Worm (Caenorhabditis elegans) whole organism, L3 larva: ENCODE data around the gene flap-1.

Source experiments
- R02D3.7 ChIP-seq: fragments of 150-350 bp; optimal IDR thresholded peaks from 2 replicates; lab custom pipeline; 2014; ENCODE audit warnings: missing biosample characterization, missing genetic modification characterization
- aly-2 ChIP-seq: fragments of 150-350 bp; optimal IDR thresholded peaks from 2 replicates; lab custom pipeline; 2014; ENCODE audit warnings: missing biosample characterization, missing genetic modification characterization
- ama-1 ChIP-seq: fragments of 150-350 bp; optimal IDR thresholded peaks from 2 replicates; lab custom pipeline; 2018
- ceh-82 ChIP-seq: fragments of 150-350 bp; optimal IDR thresholded peaks from 2 replicates; lab custom pipeline; 2014; ENCODE audit warnings: missing biosample characterization, missing genetic modification characterization
- ceh-9 ChIP-seq: sonication (generic microtip); optimal IDR thresholded peaks from 2 replicates; lab custom pipeline; 2018; ENCODE audit warnings: missing biosample characterization, missing genetic modification characterization
- daf-12 ChIP-seq: fragments of 150-350 bp; optimal IDR thresholded peaks from 2 replicates; lab custom pipeline; 2014; ENCODE audit warnings: missing biosample characterization, missing genetic modification reagents, missing genetic modification characterization
- egl-5 ChIP-seq: fragments of 150-350 bp; optimal IDR thresholded peaks from 2 replicates; lab custom pipeline; 2017; ENCODE audit warnings: missing biosample characterization, missing genetic modification reagents, missing genetic modification characterization, inconsistent platforms
- elt-2 ChIP-seq: sonication (generic microtip); optimal IDR thresholded peaks from 2 replicates; lab custom pipeline; 2016; ENCODE audit warnings: missing genetic modification reagents, mild to moderate bottlenecking, missing genetic modification characterization, missing compliant biosample characterization
- elt-3 ChIP-seq, 3 experiments: fragments of 150-350 bp in 1 of 3; sonication (generic microtip) in 2 of 3; optimal IDR thresholded peaks; 2 replicates in 2 of 3; 4 replicates in 1 of 3; lab custom pipeline; 2014 to 2017; ENCODE audit warnings: missing biosample characterization in 3 of 3, missing genetic modification characterization in 3 of 3
- eor-1 ChIP-seq, 2 experiments: fragments of 150-350 bp; optimal IDR thresholded peaks; 2 replicates each; lab custom pipeline; 2014 to 2018; ENCODE audit warnings: missing biosample characterization in 2 of 2, missing genetic modification characterization in 2 of 2
- fos-1 ChIP-seq: fragments of 150-350 bp; optimal IDR thresholded peaks from 2 replicates; lab custom pipeline; 2014; ENCODE audit warnings: missing biosample characterization, missing genetic modification characterization
- hmg-11 ChIP-seq: sonication (generic microtip); optimal IDR thresholded peaks from 2 replicates; lab custom pipeline; 2016; ENCODE audit warnings: missing genetic modification characterization, missing compliant biosample characterization
- jun-1 ChIP-seq: fragments of 150-350 bp; optimal IDR thresholded peaks from 2 replicates; lab custom pipeline; 2014; ENCODE audit warnings: missing biosample characterization, missing genetic modification reagents, missing genetic modification characterization
- lin-15B ChIP-seq: fragments of 150-350 bp; optimal IDR thresholded peaks from 2 replicates; lab custom pipeline; 2014; ENCODE audit warnings: missing biosample characterization, missing genetic modification characterization
- lin-39 ChIP-seq: fragments of 150-350 bp; optimal IDR thresholded peaks from 2 replicates; lab custom pipeline; 2018; ENCODE audit warnings: missing biosample characterization, missing genetic modification reagents, missing genetic modification characterization
- mdl-1 ChIP-seq: fragments of 150-350 bp; optimal IDR thresholded peaks from 2 replicates; lab custom pipeline; 2014; ENCODE audit warnings: missing biosample characterization, missing genetic modification characterization
- mml-1 ChIP-seq: fragments of 150-350 bp; sonication (generic microtip); optimal IDR thresholded peaks from 3 replicates; lab custom pipeline; 2014; ENCODE audit warnings: missing biosample characterization, missing genetic modification characterization
- nfya-1 ChIP-seq: sonication (generic microtip); optimal IDR thresholded peaks from 2 replicates; lab custom pipeline; 2017; ENCODE audit warnings: missing genetic modification characterization, mild to moderate bottlenecking, missing compliant biosample characterization, antibody characterized with exemption, moderate library complexity; ENCODE audit not compliant: insufficient read depth
- nhr-12 ChIP-seq: fragments of 150-350 bp; optimal IDR thresholded peaks from 2 replicates; lab custom pipeline; 2014; ENCODE audit warnings: missing biosample characterization, missing genetic modification characterization
- nhr-23 ChIP-seq: fragments of 150-350 bp; optimal IDR thresholded peaks from 2 replicates; lab custom pipeline; 2014; ENCODE audit warnings: missing biosample characterization, missing genetic modification reagents, missing genetic modification characterization
- nhr-237 ChIP-seq: fragments of 150-350 bp; optimal IDR thresholded peaks from 2 replicates; lab custom pipeline; 2014; ENCODE audit warnings: missing biosample characterization, missing genetic modification characterization
- nhr-25 ChIP-seq: sonication (generic microtip); optimal IDR thresholded peaks from 2 replicates; lab custom pipeline; 2017; ENCODE audit warnings: missing biosample characterization, missing genetic modification characterization
- nhr-28 ChIP-seq: fragments of 150-350 bp; optimal IDR thresholded peaks from 2 replicates; lab custom pipeline; 2014; ENCODE audit warnings: missing biosample characterization, missing genetic modification characterization
- nhr-43 ChIP-seq: sonication (generic microtip); optimal IDR thresholded peaks from 2 replicates; lab custom pipeline; 2016; ENCODE audit warnings: mild to moderate bottlenecking, missing genetic modification characterization, missing compliant biosample characterization; ENCODE audit not compliant: poor library complexity, severe bottlenecking
- nhr-67 ChIP-seq: fragments of 150-350 bp; optimal IDR thresholded peaks from 2 replicates; lab custom pipeline; 2014; ENCODE audit warnings: missing biosample characterization, missing genetic modification characterization
- nhr-76 ChIP-seq: fragments of 150-350 bp; sonication (generic microtip); optimal IDR thresholded peaks from 5 replicates; lab custom pipeline; 2014; ENCODE audit warnings: missing biosample characterization, missing genetic modification characterization
- nhr-77 ChIP-seq: fragments of 150-350 bp; optimal IDR thresholded peaks from 2 replicates; lab custom pipeline; 2014; ENCODE audit warnings: missing biosample characterization, missing genetic modification characterization
- pha-4 ChIP-seq: fragments of 150-350 bp; optimal IDR thresholded peaks from 2 replicates; lab custom pipeline; 2014; ENCODE audit warnings: missing biosample characterization, missing genetic modification reagents, missing genetic modification characterization
- pqm-1 ChIP-seq: fragments of 150-350 bp; optimal IDR thresholded peaks from 2 replicates; lab custom pipeline; 2017; ENCODE audit warnings: missing biosample characterization, missing genetic modification characterization, inconsistent platforms
- sea-2 ChIP-seq: fragments of 150-350 bp; sonication (generic microtip); optimal IDR thresholded peaks from 4 replicates; lab custom pipeline; 2014; ENCODE audit warnings: missing biosample characterization, missing genetic modification reagents, missing genetic modification characterization
- skn-1 ChIP-seq: fragments of 150-350 bp; optimal IDR thresholded peaks from 2 replicates; lab custom pipeline; 2014; ENCODE audit warnings: missing biosample characterization, missing genetic modification characterization
- snpc-4 ChIP-seq: fragments of 150-350 bp; optimal IDR thresholded peaks from 2 replicates; lab custom pipeline; 2014; ENCODE audit warnings: missing biosample characterization, missing genetic modification characterization
- unc-62 ChIP-seq: fragments of 150-350 bp; sonication (generic microtip); optimal IDR thresholded peaks from 4 replicates; lab custom pipeline; 2014; ENCODE audit warnings: missing biosample characterization, missing genetic modification reagents, missing genetic modification characterization
- zag-1 ChIP-seq: fragments of 150-350 bp; optimal IDR thresholded peaks from 2 replicates; lab custom pipeline; 2014; ENCODE audit warnings: missing biosample characterization, missing genetic modification characterization

flap-1 gene

ce11 chrIII:6968655-6969054 lies 40.0 kb upstream of the flap-1 start:
- TF ChIP-seq nhr-12 (tag; lab: Kevin White, UChicago) (no peak), nhr-67 (tag; lab: Kevin White, UChicago) (no peak), jun-1 (tag; lab: Kevin White, UChicago) (no peak), nhr-43 (no peak), nfya-1 (tag; lab: Kevin White, UChicago) (no peak)

- TF ChIP-seq nhr-77 (tag; lab: Kevin White, UChicago) (no peak), nhr-237 (tag; lab: Kevin White, UChicago) (no peak), nhr-67 (tag; lab: Kevin White, UChicago) (no peak), nhr-76 (tag; lab: Kevin White, UChicago) (no peak), nhr-12 (tag; lab: Kevin White, UChicago) (no peak), skn-1 (tag; lab: Kevin White, UChicago) (peak; percentile 52), fos-1 (tag; lab: Kevin White, UChicago) (no peak), pha-4 (peak; percentile 78), unc-62 (GFP tag; lab: Kevin White, UChicago) (no peak), ceh-9 (no peak), ceh-82 (tag; lab: Kevin White, UChicago) (no peak), nhr-28 (tag; lab: Kevin White, UChicago) (no peak), snpc-4 (no peak), nhr-25 (no peak), lin-39 (tag; lab: Kevin White, UChicago) (no peak), pqm-1 (tag; lab: Kevin White, UChicago) (no peak), mml-1 (no peak), elt-3 (tag; optimal IDR thresholded peaks at IDR 0.05; lab: Kevin White, UChicago) (no peak), aly-2 (tag; lab: Kevin White, UChicago) (no peak), sea-2 (GFP tag; lab: Kevin White, UChicago) (no peak), R02D3.7 (tag; lab: Kevin White, UChicago) (peak; percentile 90), daf-12 (tag; lab: Kevin White, UChicago) (no peak), nfya-1 (tag; lab: Kevin White, UChicago) (peak; percentile 55), mdl-1 (no peak), hmg-11 (tag; lab: Kevin White, UChicago) (peak; percentile 11), nhr-23 (peak; percentile 12), lin-15B (peak; percentile 49)
Observed at ce11 chrIII:6968080-6968639, 39.5 kb upstream of the flap-1 start, which contains the start of gene panl-2. panl-2 (minus strand) TSS chrIII:6968130.

- TF ChIP-seq egl-5 (peak; percentile 55), pqm-1 (tag; lab: Kevin White, UChicago) (peak; percentile 13), elt-2 (tag; lab: Kevin White, UChicago) (peak; percentile 59), nhr-28 (tag; lab: Kevin White, UChicago) (no peak), nfya-1 (tag; lab: Kevin White, UChicago) (peak; percentile 21), mml-1 (no peak), eor-1 (tag; optimal IDR thresholded peaks at IDR 0.05; lab: Kevin White, UChicago) (no peak), zag-1 (tag; lab: Kevin White, UChicago) (no peak)
Observed at ce11 chrIII:6961937-6962504, 33.4 kb upstream of the flap-1 start, which contains the start of the genes rpn-6.1 and F57B9.1. rpn-6.1 (minus strand) TSS chrIII:6962001. F57B9.1 (plus strand) TSS chrIII:6962090.

ce11 chrIII:6961167-6961566 lies 32.5 kb upstream of the flap-1 start:
- TF ChIP-seq egl-5 (peak; percentile 25), lin-15B (peak; percentile 46), daf-12 (tag; lab: Kevin White, UChicago) (no peak), elt-2 (tag; lab: Kevin White, UChicago) (peak; percentile 13), nhr-43 (no peak), nfya-1 (tag; lab: Kevin White, UChicago) (peak; percentile 81), pha-4 (peak; percentile 81), nhr-23 (peak; percentile 12), hmg-11 (tag; lab: Kevin White, UChicago) (peak; percentile 41), ama-1 (lab: Kevin White, UChicago) (peak; percentile 40), nhr-28 (tag; lab: Kevin White, UChicago) (no peak), unc-62 (GFP tag; lab: Kevin White, UChicago) (no peak), nhr-237 (tag; lab: Kevin White, UChicago) (no peak), skn-1 (tag; lab: Kevin White, UChicago) (peak; percentile 95)
- TF ChIP-seq, all 47 proteins: peak for 9
